Fruit fly (Drosophila melanogaster) whole organism, embryonic: ENCODE data around the gene TBC1D16.
A peak's percentile ranks its signal among the peaks of the same experiment; 100 is the strongest.

Source experiments
- Adf1 ChIP-seq: fragments of 200-800 bp; sonication (Bioruptor generic); IDR thresholded peaks from 2 replicates; pipeline ENCODE4 v1.3.6; 2022; ENCODE audit warnings: missing biosample characterization, missing genetic modification characterization
- Atf6 ChIP-seq: fragments of 200-800 bp; sonication (Bioruptor generic); IDR thresholded peaks from 2 replicates; pipeline ENCODE4 v1.3.6; 2022; ENCODE audit warnings: missing biosample characterization, missing genetic modification characterization
- CG11085 ChIP-seq: fragments of 200-800 bp; sonication (Bioruptor generic); IDR thresholded peaks from 2 replicates; pipeline ENCODE4 v1.3.6; 2022; ENCODE audit warnings: missing biosample characterization, missing genetic modification characterization
- CG11723 ChIP-seq: fragments of 200-800 bp; sonication (Bioruptor generic); optimal IDR thresholded peaks from 2 replicates; lab custom pipeline; 2017; ENCODE audit warnings: missing biosample characterization, mild to moderate bottlenecking, missing genetic modification characterization
- CG12299 ChIP-seq: fragments of 200-800 bp; sonication (Bioruptor generic); optimal IDR thresholded peaks from 2 replicates; lab custom pipeline; 2018; ENCODE audit warnings: missing biosample characterization, mild to moderate bottlenecking, missing genetic modification characterization
- CG14014 ChIP-seq: fragments of 200-800 bp; sonication (Bioruptor generic); IDR thresholded peaks from 2 replicates; pipeline ENCODE4 v1.3.6; 2022; ENCODE audit warnings: missing biosample characterization, missing genetic modification characterization
- CG14050 ChIP-seq: fragments of 200-800 bp; sonication (Bioruptor generic); IDR thresholded peaks from 3 replicates; pipeline ENCODE4 v1.3.6; 2022; ENCODE audit warnings: missing biosample characterization, missing genetic modification characterization
- CG16815 ChIP-seq: fragments of 200-800 bp; sonication (Bioruptor generic); optimal IDR thresholded peaks from 3 replicates; lab custom pipeline; 2017; ENCODE audit warnings: missing biosample characterization, mild to moderate bottlenecking, missing genetic modification characterization
- CG17612 ChIP-seq: fragments of 200-800 bp; sonication (Bioruptor generic); IDR thresholded peaks from 2 replicates; pipeline ENCODE4 v1.3.6; 2022; ENCODE audit warnings: missing biosample characterization, missing genetic modification characterization
- CG18262 ChIP-seq: fragments of 200-800 bp; optimal IDR thresholded peaks from 3 replicates; lab custom pipeline; 2019; ENCODE audit warnings: missing biosample characterization, mild to moderate bottlenecking, missing genetic modification characterization, moderate library complexity
- CG1832 ChIP-seq: fragments of 200-800 bp; sonication (Bioruptor generic); optimal IDR thresholded peaks from 2 replicates; lab custom pipeline; 2017; ENCODE audit warnings: missing biosample characterization, mild to moderate bottlenecking, missing genetic modification characterization, inconsistent platforms
- CG30431 ChIP-seq: fragments of 200-800 bp; sonication (Bioruptor generic); optimal IDR thresholded peaks from 2 replicates; lab custom pipeline; 2017; ENCODE audit warnings: missing biosample characterization, missing genetic modification characterization
- CG3281 ChIP-seq: fragments of 200-800 bp; sonication (Bioruptor generic); optimal IDR thresholded peaks from 3 replicates; lab custom pipeline; 2017; ENCODE audit warnings: missing biosample characterization, mild to moderate bottlenecking, missing genetic modification characterization
- CG34224 ChIP-seq: fragments of 200-800 bp; sonication (Bioruptor generic); IDR thresholded peaks from 3 replicates; pipeline ENCODE4 v1.3.6; 2022; ENCODE audit warnings: missing biosample characterization, missing genetic modification characterization; ENCODE audit not compliant: partially characterized antibody
- CG3726 ChIP-seq: fragments of 200-800 bp; sonication (Bioruptor generic); IDR thresholded peaks from 3 replicates; pipeline ENCODE4, ENCODE4 v1.3.6; 2022; ENCODE audit warnings: missing biosample characterization, missing genetic modification characterization
- CG3838 ChIP-seq: fragments of 200-800 bp; sonication (Bioruptor generic); optimal IDR thresholded peaks from 3 replicates; lab custom pipeline; 2016; ENCODE audit warnings: missing biosample characterization, missing genetic modification characterization
- CG6654 ChIP-seq: fragments of 200-800 bp; sonication (Bioruptor generic); optimal IDR thresholded peaks from 2 replicates; lab custom pipeline; 2017; ENCODE audit warnings: missing biosample characterization, mild to moderate bottlenecking, missing genetic modification characterization
- CG7987 ChIP-seq: fragments of 200-800 bp; sonication (Bioruptor generic); optimal IDR thresholded peaks from 2 replicates; lab custom pipeline; 2018; ENCODE audit warnings: missing biosample characterization, mild to moderate bottlenecking, missing genetic modification characterization, moderate library complexity
- CG8765 ChIP-seq: fragments of 200-800 bp; sonication (Bioruptor generic); IDR thresholded peaks from 2 replicates; pipeline ENCODE4 v1.3.6; 2022; ENCODE audit warnings: missing biosample characterization, missing genetic modification characterization
- CG9437 ChIP-seq: fragments of 200-800 bp; sonication (Bioruptor generic); optimal IDR thresholded peaks from 2 replicates; lab custom pipeline; 2018; ENCODE audit warnings: missing biosample characterization, mild to moderate bottlenecking, missing genetic modification characterization
- CG9817 ChIP-seq: fragments of 200-800 bp; sonication (Bioruptor generic); optimal IDR thresholded peaks from 2 replicates; lab custom pipeline; 2018; ENCODE audit warnings: missing biosample characterization, mild to moderate bottlenecking, missing genetic modification characterization, moderate library complexity
- CG9932 ChIP-seq: fragments of 200-800 bp; sonication (Bioruptor generic); IDR thresholded peaks from 2 replicates; pipeline ENCODE4 v1.3.6; 2022; ENCODE audit warnings: missing biosample characterization, missing genetic modification characterization
- Camta ChIP-seq: fragments of 200-800 bp; sonication (Bioruptor generic); optimal IDR thresholded peaks from 2 replicates; lab custom pipeline; 2016; ENCODE audit warnings: missing biosample characterization, missing genetic modification characterization
- D19A ChIP-seq: fragments of 200-800 bp; optimal IDR thresholded peaks from 3 replicates; lab custom pipeline; 2019; ENCODE audit warnings: missing biosample characterization, mild to moderate bottlenecking, missing genetic modification characterization, moderate library complexity
- D19B ChIP-seq: fragments of 200-800 bp; sonication (Bioruptor generic); optimal IDR thresholded peaks from 2 replicates; lab custom pipeline; 2017; ENCODE audit warnings: missing biosample characterization, mild to moderate bottlenecking, missing genetic modification characterization
- Dfd ChIP-seq, 2 experiments: fragments of >200 bp; optimal IDR thresholded peaks; 2 replicates each; lab custom pipeline; 2017; ENCODE audit warnings: missing biosample characterization in 2 of 2, missing genetic modification characterization in 2 of 2
- Dll ChIP-seq: fragments of 200-800 bp; sonication (Bioruptor generic); IDR thresholded peaks from 4 replicates; pipeline ENCODE4 v1.3.6; 2022; ENCODE audit warnings: missing biosample characterization, missing genetic modification characterization; ENCODE audit not compliant: partially characterized antibody
- H15 ChIP-seq: fragments of 200-800 bp; sonication (Bioruptor generic); IDR thresholded peaks from 3 replicates; pipeline ENCODE4 v1.3.6; 2022; ENCODE audit warnings: missing biosample characterization, missing genetic modification characterization
- MESR4 ChIP-seq: fragments of 200-800 bp; sonication (Bioruptor generic); optimal IDR thresholded peaks from 2 replicates; lab custom pipeline; 2018; ENCODE audit warnings: missing biosample characterization, mild to moderate bottlenecking, missing genetic modification characterization, moderate library complexity
- MTF-1 ChIP-seq: fragments of 200-800 bp; sonication (Bioruptor generic); optimal IDR thresholded peaks from 2 replicates; lab custom pipeline; 2018; ENCODE audit warnings: missing biosample characterization, mild to moderate bottlenecking, missing genetic modification characterization, borderline replicate concordance
- Myb ChIP-seq: fragments of 200-800 bp; sonication (Bioruptor generic); optimal IDR thresholded peaks from 2 replicates; lab custom pipeline; 2016; ENCODE audit warnings: missing biosample characterization, missing genetic modification characterization
- Pdp1 ChIP-seq, 2 experiments: fragments of 200-800 bp; sonication (Bioruptor generic); optimal IDR thresholded peaks; 3 replicates each; lab custom pipeline; 2016; ENCODE audit warnings: missing biosample characterization in 2 of 2, missing genetic modification characterization in 2 of 2, mild to moderate bottlenecking in 1 of 2, moderate library complexity in 1 of 2
- Rx ChIP-seq: fragments of 200-800 bp; sonication (Bioruptor generic); IDR thresholded peaks from 2 replicates; pipeline ENCODE4 v1.3.6; 2022; ENCODE audit warnings: missing biosample characterization, missing genetic modification characterization
- Sry-β ChIP-seq: fragments of 200-800 bp; sonication (Bioruptor generic); optimal IDR thresholded peaks from 2 replicates; lab custom pipeline; 2018; ENCODE audit warnings: missing biosample characterization, mild to moderate bottlenecking, missing genetic modification characterization, moderate library complexity
- TFAM ChIP-seq: fragments of 200-800 bp; sonication (Bioruptor generic); optimal IDR thresholded peaks from 2 replicates; lab custom pipeline; 2017; ENCODE audit warnings: missing biosample characterization, missing genetic modification characterization, inconsistent platforms
- Usf ChIP-seq: fragments of 200-800 bp; sonication (Bioruptor generic); optimal IDR thresholded peaks from 2 replicates; lab custom pipeline; 2017; ENCODE audit warnings: missing genotype, missing biosample characterization, missing genetic modification characterization
- Vsx1 ChIP-seq: fragments of 200-800 bp; sonication (Bioruptor generic); optimal IDR thresholded peaks from 2 replicates; lab custom pipeline; 2017; ENCODE audit warnings: missing biosample characterization, mild to moderate bottlenecking, missing genetic modification characterization, missing genetic modification reagents
- YL-1 ChIP-seq: fragments of 200-800 bp; sonication (Bioruptor generic); optimal IDR thresholded peaks from 3 replicates; lab custom pipeline; 2017; ENCODE audit warnings: missing biosample characterization, mild to moderate bottlenecking, missing genetic modification characterization
- bbx ChIP-seq: fragments of 200-800 bp; sonication (Bioruptor generic); IDR thresholded peaks from 2 replicates; pipeline ENCODE4 v1.3.6; 2022; ENCODE audit warnings: missing biosample characterization, missing genetic modification characterization; ENCODE audit not compliant: partially characterized antibody
- chm ChIP-seq: fragments of 200-800 bp; sonication (Bioruptor generic); IDR thresholded peaks from 2 replicates; pipeline ENCODE4 v1.3.6; 2022; ENCODE audit warnings: missing biosample characterization, missing genetic modification characterization
- chn ChIP-seq: fragments of 200-800 bp; sonication (Bioruptor generic); optimal IDR thresholded peaks from 2 replicates; lab custom pipeline; 2016; ENCODE audit warnings: missing biosample characterization, missing genetic modification characterization
- crc ChIP-seq: fragments of 200-800 bp; sonication (Bioruptor generic); optimal IDR thresholded peaks from 2 replicates; lab custom pipeline; 2016; ENCODE audit warnings: missing biosample characterization, missing genetic modification characterization
- dati ChIP-seq: fragments of 200-800 bp; sonication (Bioruptor generic); IDR thresholded peaks from 2 replicates; pipeline ENCODE4 v1.3.6; 2022; ENCODE audit warnings: missing biosample characterization, missing genetic modification characterization
- emc ChIP-seq: fragments of 200-800 bp; sonication (Bioruptor generic); optimal IDR thresholded peaks from 2 replicates; lab custom pipeline; 2016; ENCODE audit warnings: missing biosample characterization, missing genetic modification characterization
- fru ChIP-seq: fragments of >200 bp; optimal IDR thresholded peaks from 2 replicates; lab custom pipeline; 2017
- gce ChIP-seq: fragments of 200-800 bp; sonication (Bioruptor generic); IDR thresholded peaks from 3 replicates; pipeline ENCODE4 v1.3.6; 2022; ENCODE audit warnings: missing biosample characterization, missing genetic modification characterization
- hth ChIP-seq: fragments of >200 bp; optimal IDR thresholded peaks from 2 replicates; lab custom pipeline; 2017; ENCODE audit warnings: inconsistent platforms
- kah ChIP-seq: fragments of 200-800 bp; sonication (Bioruptor generic); optimal IDR thresholded peaks from 2 replicates; lab custom pipeline; 2018; ENCODE audit warnings: missing biosample characterization, mild to moderate bottlenecking, missing genetic modification characterization
- tap ChIP-seq: fragments of 200-800 bp; optimal IDR thresholded peaks from 3 replicates; lab custom pipeline; 2019; ENCODE audit warnings: missing biosample characterization, mild to moderate bottlenecking, missing genetic modification characterization, moderate library complexity
- tna ChIP-seq: fragments of 200-800 bp; sonication (Bioruptor generic); IDR thresholded peaks from 2 replicates; pipeline ENCODE4 v1.3.6; 2022; ENCODE audit warnings: missing biosample characterization, missing genetic modification characterization; ENCODE audit not compliant: partially characterized antibody
- vnd ChIP-seq: fragments of 200-800 bp; sonication (Bioruptor generic); IDR thresholded peaks from 3 replicates; pipeline ENCODE4 v1.3.6; 2022; ENCODE audit warnings: missing biosample characterization, missing genetic modification characterization; ENCODE audit not compliant: partially characterized antibody

Gene TBC1D16

dm6 chr2L:10474268-10474678, 38.8 kb upstream of the TBC1D16 start, which contains the start of gene RluA-1 (continued):
- TF ChIP-seq Myb (GFP tag; lab: Kevin White, UChicago) (peak; percentile 70), CG18262 (tag; lab: Kevin White, UChicago) (peak; percentile 100), CG9817 (tag; lab: Kevin White, UChicago) (peak; percentile 99), CG3726 (GFP tag; lab: Robert Waterston, UW) (peak; percentile 97), Camta (peak; percentile 78), CG8765 (GFP tag; lab: Robert Waterston, UW) (peak; percentile 98), CG14050 (GFP tag; lab: Robert Waterston, UW) (peak; percentile 99), gce (GFP tag; lab: Robert Waterston, UW) (peak; percentile 100), Sry-β (GFP tag; lab: Kevin White, UChicago) (peak; percentile 79), Adf1 (GFP tag; lab: Robert Waterston, UW) (peak; percentile 90), Dfd (GFP tag; optimal IDR thresholded peaks at IDR 0.05; lab: Kevin White, UChicago) (no peak), Pdp1 (GFP tag; optimal IDR thresholded peaks at IDR 0.05; lab: Kevin White, UChicago) (peak; percentile 95 to 96), TFAM (GFP tag; lab: Kevin White, UChicago) (peak; percentile 95), H15 (GFP tag; lab: Robert Waterston, UW) (peak; percentile 99), CG9437 (GFP tag; lab: Kevin White, UChicago) (peak; percentile 97), Atf6 (GFP tag; lab: Robert Waterston, UW) (peak; percentile 97), Vsx1 (peak; percentile 98), D19A (tag; lab: Kevin White, UChicago) (peak; percentile 95), bbx (peak; percentile 52; the same call in 1 of the 2 replicates), CG9932 (GFP tag; lab: Robert Waterston, UW) (peak; percentile 90), CG14014 (GFP tag; lab: Robert Waterston, UW) (peak; percentile 99), CG6654 (GFP tag; lab: Kevin White, UChicago) (peak; percentile 94), hth (lab: Kevin White, UChicago) (no peak), CG3281 (peak; percentile 99), Rx (GFP tag; lab: Robert Waterston, UW) (peak; percentile 98), vnd (GFP tag; lab: Robert Waterston, UW) (no peak; the same call in 1 of the 3 replicates), Usf (peak; percentile 96), MESR4 (peak; percentile 88), YL-1 (peak; percentile 97), D19B (GFP tag; lab: Kevin White, UChicago) (peak; percentile 95), CG12299 (peak; percentile 99), Dll (GFP tag; lab: Robert Waterston, UW) (peak; percentile 61; the same call in 3 of the 4 replicates), CG34224 (peak; percentile 67; the same call in 2 of the 3 replicates), tap (tag; lab: Kevin White, UChicago) (peak; percentile 99), dati (GFP tag; lab: Robert Waterston, UW) (peak; percentile 98), CG3838 (GFP tag; lab: Kevin White, UChicago) (peak; percentile 96), crc (GFP tag; lab: Kevin White, UChicago) (peak; percentile 38), tna (GFP tag; lab: Robert Waterston, UW) (peak; percentile 76), chn (GFP tag; lab: Kevin White, UChicago) (peak; percentile 98), CG1832 (GFP tag; lab: Kevin White, UChicago) (no peak), CG16815 (GFP tag; lab: Kevin White, UChicago) (peak; percentile 98), kah (GFP tag; lab: Kevin White, UChicago) (peak; percentile 98), CG11723 (GFP tag; lab: Kevin White, UChicago) (peak; percentile 99), fru (lab: Kevin White, UChicago) (no peak), CG30431 (GFP tag; lab: Kevin White, UChicago) (peak; percentile 98), CG17612 (GFP tag; lab: Robert Waterston, UW) (peak; percentile 99), emc (GFP tag; lab: Kevin White, UChicago) (peak; percentile 79), MTF-1 (peak; percentile 99), chm (GFP tag; lab: Robert Waterston, UW) (peak; percentile 100), CG11085 (GFP tag; lab: Robert Waterston, UW) (peak; percentile 98), CG7987 (GFP tag; lab: Kevin White, UChicago) (peak; percentile 97)
